Worm (Caenorhabditis elegans): ENCODE data around the gene K08D12.3.

K08D12.3 gene

DNA sequence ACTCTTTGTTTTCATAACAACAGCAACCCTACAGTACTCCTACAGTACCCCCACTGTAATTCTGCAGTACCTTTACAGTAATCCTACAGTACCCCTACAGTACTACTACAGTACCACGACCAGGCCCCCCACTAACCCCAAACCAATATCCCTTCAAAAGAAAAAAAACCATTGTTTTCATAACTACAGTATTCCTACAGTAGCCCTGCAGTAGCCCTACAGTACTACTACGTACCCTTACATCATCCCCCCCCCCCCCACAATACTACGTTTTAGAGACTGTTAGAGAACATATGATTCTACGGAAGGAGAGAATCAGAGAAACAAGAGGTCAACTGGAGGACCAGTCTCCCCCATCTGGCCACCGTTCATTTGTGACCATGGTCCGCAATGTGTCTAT, 43.4 kb downstream of the K08D12.3 start, which contains the start of gene Y41D4A.3:
Y41D4A.3 (plus strand) TSS at position 301 of the 400 bp plus-strand sequence.
- TF ChIP-seq Y22D7AL.16 (tag; optimal IDR thresholded peaks at IDR 0.05) (no peak), syd-9 (tag; optimal IDR thresholded peaks at IDR 0.05) (no peak), pag-3 (tag; optimal IDR thresholded peaks at IDR 0.05; ENCODE audit: borderline replicate concordance) (no peak), odd-2 (tag; optimal IDR thresholded peaks at IDR 0.05) (no peak)

DNA sequence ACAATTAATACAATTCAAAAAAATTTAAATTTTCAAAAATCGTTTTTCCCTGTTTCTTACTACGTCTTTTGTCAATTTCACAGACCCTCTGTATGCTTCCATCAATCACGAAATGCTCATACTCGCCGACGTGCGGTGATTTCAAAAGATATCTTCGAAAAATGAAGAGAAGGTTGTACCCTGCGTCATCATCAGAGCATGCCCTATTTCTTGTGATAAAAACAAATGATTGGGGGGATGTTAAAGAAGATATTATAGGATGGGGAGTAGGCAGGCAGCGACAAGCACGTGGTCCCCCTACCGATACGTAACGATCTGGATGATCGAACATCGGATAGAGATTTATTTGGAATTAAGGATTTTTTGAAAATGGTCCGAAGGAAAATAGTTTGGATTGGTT, 48.5 kb downstream of the K08D12.3 start:
- TF ChIP-seq unc-55 (GFP tag; optimal IDR thresholded peaks at IDR 0.05) (peak; percentile 4), elt-2 (tag; optimal IDR thresholded peaks at IDR 0.05) (no peak), ceh-18 (tag; optimal IDR thresholded peaks at IDR 0.05) (peak; percentile 30)
